Fruit fly (Drosophila melanogaster) whole organism, prepupa: ENCODE results near the gene CG16758.
A peak's percentile ranks its signal among the peaks of the same experiment; 100 is the strongest.

Experiments used
- CG10631 ChIP-seq: fragments of 200-800 bp; sonication (Bioruptor generic); optimal IDR thresholded peaks from 2 replicates; lab custom pipeline; 2016; ENCODE audit warnings: missing biosample characterization, missing genetic modification characterization
- CG10669 ChIP-seq: fragments of 200-800 bp; sonication (Bioruptor generic); optimal IDR thresholded peaks from 3 replicates; lab custom pipeline; 2018; ENCODE audit warnings: missing biosample characterization, mild to moderate bottlenecking, missing genetic modification characterization, moderate library complexity
- CG11294 ChIP-seq: fragments of 200-800 bp; sonication (Bioruptor generic); IDR thresholded peaks from 2 replicates; pipeline ENCODE4 v1.3.6; 2022; ENCODE audit warnings: missing biosample characterization, missing genetic modification characterization
- CG15336 ChIP-seq: fragments of 200-800 bp; sonication (Bioruptor generic); IDR thresholded peaks from 2 replicates; pipeline ENCODE4 v1.3.6; 2022; ENCODE audit warnings: missing biosample characterization, missing genetic modification characterization
- CG3032 ChIP-seq: fragments of 200-800 bp; optimal IDR thresholded peaks from 2 replicates; lab custom pipeline; 2019; ENCODE audit warnings: missing biosample characterization, mild to moderate bottlenecking, missing genetic modification characterization, moderate library complexity
- CG31627 ChIP-seq: fragments of 200-800 bp; sonication (Bioruptor generic); optimal IDR thresholded peaks from 3 replicates; lab custom pipeline; 2016; ENCODE audit warnings: missing biosample characterization, missing genetic modification characterization
- CG34406 ChIP-seq: fragments of 200-800 bp; sonication (Bioruptor generic); optimal IDR thresholded peaks from 3 replicates; lab custom pipeline; 2016; ENCODE audit warnings: missing biosample characterization, missing genetic modification characterization
- CG3919 ChIP-seq: fragments of 200-800 bp; sonication (Bioruptor generic); optimal IDR thresholded peaks from 3 replicates; lab custom pipeline; 2016; ENCODE audit warnings: missing biosample characterization, missing genetic modification characterization
- CG4318 ChIP-seq: fragments of 200-800 bp; sonication (Bioruptor generic); optimal IDR thresholded peaks from 3 replicates; lab custom pipeline; 2017; ENCODE audit warnings: missing biosample characterization, mild to moderate bottlenecking, missing genetic modification characterization
- CG6163 ChIP-seq: fragments of 200-800 bp; sonication (Bioruptor generic); IDR thresholded peaks from 3 replicates; pipeline ENCODE4 v1.3.6; 2022; ENCODE audit warnings: missing biosample characterization, missing genetic modification characterization
- CG6276 ChIP-seq: fragments of 200-800 bp; sonication (Bioruptor generic); optimal IDR thresholded peaks from 2 replicates; lab custom pipeline; 2017; ENCODE audit warnings: missing biosample characterization, mild to moderate bottlenecking, missing genetic modification characterization
- CG6792 ChIP-seq: fragments of 200-800 bp; sonication (Bioruptor generic); optimal IDR thresholded peaks from 3 replicates; lab custom pipeline; 2016; ENCODE audit warnings: missing biosample characterization, missing genetic modification characterization
- CG8119 ChIP-seq: fragments of 200-800 bp; sonication (Bioruptor generic); IDR thresholded peaks from 3 replicates; pipeline ENCODE4 v1.3.6; 2022; ENCODE audit warnings: missing biosample characterization, missing genetic modification characterization
- CG8319 ChIP-seq: fragments of 200-800 bp; sonication (Bioruptor generic); optimal IDR thresholded peaks from 3 replicates; lab custom pipeline; 2016; ENCODE audit warnings: missing biosample characterization, missing genetic modification characterization
- Eip75B ChIP-seq: fragments of 200-800 bp; sonication (Bioruptor generic); optimal IDR thresholded peaks from 3 replicates; lab custom pipeline; 2016; ENCODE audit warnings: missing biosample characterization, missing genetic modification characterization
- Eip93F ChIP-seq: fragments of 200-800 bp; sonication (Bioruptor generic); optimal IDR thresholded peaks from 2 replicates; lab custom pipeline; 2016; ENCODE audit warnings: missing biosample characterization, mild to moderate bottlenecking, missing genetic modification characterization
- Ets21C ChIP-seq: fragments of 200-800 bp; sonication (Bioruptor generic); optimal IDR thresholded peaks from 3 replicates; lab custom pipeline; 2016; ENCODE audit warnings: missing biosample characterization, missing genetic modification characterization
- Gug ChIP-seq: fragments of 200-800 bp; sonication (Bioruptor generic); IDR thresholded peaks from 2 replicates; pipeline ENCODE4 v1.3.6; 2022; ENCODE audit warnings: missing biosample characterization, missing genetic modification characterization
- Hr38 ChIP-seq: sonication (Bioruptor generic); optimal IDR thresholded peaks from 2 replicates; lab custom pipeline; 2016; ENCODE audit warnings: missing biosample characterization, missing genetic modification characterization
- Hr39 ChIP-seq: fragments of 200-800 bp; sonication (Bioruptor generic); optimal IDR thresholded peaks from 2 replicates; lab custom pipeline; 2016; ENCODE audit warnings: missing biosample characterization, missing genetic modification characterization
- Met ChIP-seq: fragments of 200-800 bp; sonication (Bioruptor generic); optimal IDR thresholded peaks from 3 replicates; lab custom pipeline; 2016; ENCODE audit warnings: missing biosample characterization, missing genetic modification characterization
- OdsH ChIP-seq: fragments of 200-800 bp; sonication (Bioruptor generic); optimal IDR thresholded peaks from 3 replicates; lab custom pipeline; 2016; ENCODE audit warnings: missing biosample characterization, missing genetic modification characterization
- Smox ChIP-seq: fragments of 200-800 bp; sonication (Bioruptor generic); optimal IDR thresholded peaks from 3 replicates; lab custom pipeline; 2016; ENCODE audit warnings: missing biosample characterization, missing genetic modification characterization
- cyc ChIP-seq: fragments of 200-800 bp; sonication (Bioruptor generic); optimal IDR thresholded peaks from 3 replicates; lab custom pipeline; 2016; ENCODE audit warnings: missing biosample characterization, missing genetic modification characterization
- dsx ChIP-seq: fragments of 200-800 bp; optimal IDR thresholded peaks from 3 replicates; lab custom pipeline; 2019; ENCODE audit warnings: missing biosample characterization, mild to moderate bottlenecking, missing genetic modification characterization, moderate library complexity; ENCODE audit not compliant: poor library complexity, severe bottlenecking
- fd59A ChIP-seq: fragments of 200-800 bp; sonication (Bioruptor generic); optimal IDR thresholded peaks from 2 replicates; lab custom pipeline; 2017; ENCODE audit warnings: missing biosample characterization, mild to moderate bottlenecking, missing genetic modification characterization, missing genetic modification reagents
- fd85E ChIP-seq: fragments of 200-800 bp; sonication (Bioruptor generic); optimal IDR thresholded peaks from 3 replicates; lab custom pipeline; 2016; ENCODE audit warnings: missing biosample characterization, missing genetic modification characterization
- fkh ChIP-seq: fragments of 200-800 bp; sonication (Bioruptor generic); optimal IDR thresholded peaks from 3 replicates; lab custom pipeline; 2017; ENCODE audit warnings: missing biosample characterization, mild to moderate bottlenecking, missing genetic modification characterization, moderate library complexity
- lz ChIP-seq: fragments of 200-800 bp; sonication (Bioruptor generic); optimal IDR thresholded peaks from 3 replicates; lab custom pipeline; 2016; ENCODE audit warnings: missing biosample characterization, missing genetic modification characterization
- net ChIP-seq: fragments of 200-800 bp; sonication (Bioruptor generic); optimal IDR thresholded peaks from 3 replicates; lab custom pipeline; 2016; ENCODE audit warnings: missing biosample characterization, missing genetic modification characterization
- pdm3 ChIP-seq: fragments of 200-800 bp; sonication (Bioruptor generic); optimal IDR thresholded peaks from 3 replicates; lab custom pipeline; 2016; ENCODE audit warnings: missing biosample characterization, missing genetic modification characterization
- salr ChIP-seq, 2 experiments: fragments of 200-800 bp; sonication (Bioruptor generic); optimal IDR thresholded peaks; 3 replicates each; lab custom pipeline; 2016 to 2018; ENCODE audit warnings: missing biosample characterization in 2 of 2, missing genetic modification characterization in 2 of 2, mild to moderate bottlenecking in 1 of 2
- spab ChIP-seq: fragments of 200-800 bp; sonication (Bioruptor generic); optimal IDR thresholded peaks from 2 replicates; lab custom pipeline; 2017; ENCODE audit warnings: missing biosample characterization, mild to moderate bottlenecking, missing genetic modification characterization, missing genetic modification reagents
- ss ChIP-seq, 2 experiments: fragments of 200-800 bp; sonication (Bioruptor generic); optimal IDR thresholded peaks; 2 replicates in 1 of 2; 3 replicates in 1 of 2; lab custom pipeline; 2017 to 2018; ENCODE audit warnings: mild to moderate bottlenecking in 2 of 2, missing biosample characterization in 2 of 2, missing genetic modification characterization in 2 of 2, moderate library complexity in 1 of 2
- svp ChIP-seq: fragments of 200-800 bp; sonication (Bioruptor generic); peaks from one replicate; lab custom pipeline; 2016; ENCODE audit warnings: missing biosample characterization, missing genetic modification characterization
- vri ChIP-seq: fragments of 200-800 bp; sonication (Bioruptor generic); optimal IDR thresholded peaks from 3 replicates; lab custom pipeline; 2016; ENCODE audit warnings: missing biosample characterization, mild to moderate bottlenecking, missing genetic modification characterization

CG16758 gene

dm6 chr3L:2466411-2467015 is 36.9 kb downstream of the CG16758 start (continued):
- TF ChIP-seq spab (GFP tag; lab: Kevin White, UChicago) (no peak), Smox (GFP tag; lab: Kevin White, UChicago) (peak; percentile 30), CG4318 (GFP tag; lab: Kevin White, UChicago) (no peak), CG3919 (GFP tag; lab: Kevin White, UChicago) (peak; percentile 38), CG6163 (GFP tag; lab: Robert Waterston, UW) (peak; percentile 56), fkh (GFP tag; lab: Kevin White, UChicago) (peak; percentile 83), OdsH (no peak), CG8319 (GFP tag; lab: Kevin White, UChicago) (no peak), Ets21C (GFP tag; lab: Kevin White, UChicago) (no peak), Eip75B (GFP tag; lab: Kevin White, UChicago) (no peak), CG15336 (GFP tag; lab: Robert Waterston, UW) (no peak; the same call in 1 of the 2 replicates), Gug (no peak), fd59A (GFP tag; lab: Kevin White, UChicago) (no peak), svp (GFP tag; lab: Kevin White, UChicago) (no peak), CG3032 (tag; lab: Kevin White, UChicago) (no peak), vri (GFP tag; lab: Kevin White, UChicago) (peak; percentile 17), salr (GFP tag; optimal IDR thresholded peaks at IDR 0.05; lab: Kevin White, UChicago) (no peak), dsx (peak; percentile 42), CG11294 (GFP tag; lab: Robert Waterston, UW) (no peak), CG10669 (GFP tag; lab: Kevin White, UChicago) (no peak), Eip93F (GFP tag; lab: Kevin White, UChicago) (no peak), CG34406 (no peak), Met (peak; percentile 19), net (no peak), lz (GFP tag; lab: Kevin White, UChicago) (no peak), CG6276 (GFP tag; lab: Kevin White, UChicago) (peak; percentile 100), CG6792 (GFP tag; lab: Kevin White, UChicago) (no peak), Hr38 (GFP tag; lab: Kevin White, UChicago) (no peak), Hr39 (GFP tag; lab: Kevin White, UChicago) (peak; percentile 8), cyc (GFP tag; lab: Kevin White, UChicago) (peak; percentile 18), pdm3 (GFP tag; lab: Kevin White, UChicago) (no peak), CG8119 (GFP tag; lab: Robert Waterston, UW) (peak; percentile 37; the same call in 1 of the 3 replicates), CG10631 (GFP tag; lab: Kevin White, UChicago) (no peak), CG31627 (GFP tag; lab: Kevin White, UChicago) (peak; percentile 9), fd85E (no peak)
- TF ChIP-seq, all 60 proteins: peak for 21

dm6 chr3L:2462017-2462416 is 41.4 kb downstream of the CG16758 start:
- TF ChIP-seq fkh (GFP tag; lab: Kevin White, UChicago) (no peak), OdsH (no peak), Eip93F (GFP tag; lab: Kevin White, UChicago) (peak; percentile 22), CG31627 (GFP tag; lab: Kevin White, UChicago) (no peak)
- TF ChIP-seq, all 60 proteins: peak for 1

dm6 chr3L:2458763-2459162 is 44.6 kb downstream of the CG16758 start:
- TF ChIP-seq lz (GFP tag; lab: Kevin White, UChicago) (no peak), ss (GFP tag; optimal IDR thresholded peaks at IDR 0.05; lab: Kevin White, UChicago) (no peak)
